Worm (Caenorhabditis elegans) whole organism, L1 larva: Measurements from ENCODE around the gene K09E2.3.

Experiments
- ama-1 ChIP-seq: fragments of 150-350 bp; optimal IDR thresholded peaks from 2 replicates; lab custom pipeline; 2014
- fkh-10 ChIP-seq: sonication (generic microtip); optimal IDR thresholded peaks from 2 replicates; lab custom pipeline; 2017; ENCODE audit warnings: missing biosample characterization, missing genetic modification reagents, missing genetic modification characterization
- irx-1 ChIP-seq: sonication (generic microtip); optimal IDR thresholded peaks from 2 replicates; lab custom pipeline; 2016; ENCODE audit warnings: missing genetic modification characterization, missing compliant biosample characterization
- jun-1 ChIP-seq: fragments of 150-350 bp; optimal IDR thresholded peaks from 2 replicates; lab custom pipeline; 2014; ENCODE audit warnings: missing biosample characterization, missing genetic modification reagents, missing genetic modification characterization
- lin-39 ChIP-seq: fragments of 150-350 bp; optimal IDR thresholded peaks from 2 replicates; lab custom pipeline; 2014; ENCODE audit warnings: missing biosample characterization, missing genetic modification reagents, missing genetic modification characterization
- mab-9 ChIP-seq: fragments of 200-800 bp; sonication (Bioruptor generic); IDR thresholded peaks from 2 replicates; pipeline ENCODE4 v1.3.6; 2022; ENCODE audit warnings: missing genetic modification reagents, missing genetic modification characterization, missing compliant biosample characterization
- snpc-4 ChIP-seq: fragments of 150-350 bp; optimal IDR thresholded peaks from 2 replicates; lab custom pipeline; 2014; ENCODE audit warnings: missing biosample characterization, missing genetic modification characterization
- zip-4 ChIP-seq: fragments of 200-800 bp; sonication (Bioruptor generic); optimal IDR thresholded peaks from 2 replicates; lab custom pipeline; 2018; ENCODE audit warnings: mild to moderate bottlenecking, missing genetic modification characterization, moderate library complexity, missing compliant biosample characterization
- ztf-4 ChIP-seq: fragments of 150-350 bp; optimal IDR thresholded peaks from 2 replicates; lab custom pipeline; 2014; ENCODE audit warnings: missing biosample characterization, missing genetic modification characterization

DNA sequence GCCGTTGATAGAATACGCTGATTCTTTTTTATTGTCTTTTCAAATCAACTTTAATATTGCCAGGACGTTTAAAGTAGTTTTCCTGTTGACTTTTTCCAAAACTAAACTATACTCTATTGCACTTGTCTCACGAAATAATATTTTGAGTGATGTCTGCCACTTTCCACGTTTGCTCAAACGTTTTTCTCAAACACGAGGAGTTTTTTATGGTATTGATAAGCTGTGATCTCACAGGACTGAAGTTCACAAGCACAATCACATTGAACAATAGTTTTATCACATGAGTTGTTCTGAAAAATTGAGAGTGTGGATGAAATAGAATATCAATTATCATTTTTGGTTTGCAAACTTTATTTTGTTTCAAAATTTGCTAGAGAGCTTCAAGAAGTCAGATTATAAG, 47.0 kb downstream of the K09E2.3 start:
- TF ChIP-seq ama-1 (no peak), ztf-4 (tag; lab: Kevin White, UChicago) (no peak), mab-9 (GFP tag; lab: Robert Waterston, UW) (no peak), irx-1 (tag; lab: Kevin White, UChicago) (no peak), jun-1 (tag; lab: Kevin White, UChicago) (no peak), snpc-4 (no peak), fkh-10 (GFP tag; lab: Kevin White, UChicago) (no peak), zip-4 (no peak), lin-39 (tag; lab: Kevin White, UChicago) (no peak)
